Worm (Caenorhabditis elegans): ENCODE data around the gene F28B1.2.

ce11 chrV:17000204-17000603 lies 44.4 kb upstream of the F28B1.2 start, which contains the start of gene str-217:
- TF ChIP-seq ztf-23 (GFP tag; IDR thresholded peaks at IDR 0.05), result no peak
- no peak for TF ChIP-seq T22C8.4 (GFP tag; IDR thresholded peaks at IDR 0.05)
- TF ChIP-seq flt-1 (GFP tag; IDR thresholded peaks at IDR 0.05), result no peak
- no peak for TF ChIP-seq tab-1 (GFP tag; IDR thresholded peaks at IDR 0.05)
- no peak for TF ChIP-seq med-1 (GFP tag; optimal IDR thresholded peaks at IDR 0.05; ENCODE audit: insufficient read depth)
- TF ChIP-seq ztf-29 (GFP tag; IDR thresholded peaks at IDR 0.05), result no peak
- no peak for TF ChIP-seq ref-1 (GFP tag; conservative IDR thresholded peaks at IDR 0.05)
- TF ChIP-seq cog-1 (tag; optimal IDR thresholded peaks at IDR 0.05), result no peak
